Worm (Caenorhabditis elegans): ENCODE results near the gene F47D12.3.

ce11 chrIII:6309066-6309465 lies 10.8 kb downstream of the F47D12.3 start, which contains the start of gene gar-2:
- TF ChIP-seq ama-1 (optimal IDR thresholded peaks at IDR 0.05) (no peak), hlh-30 (tag; optimal IDR thresholded peaks at IDR 0.05; ENCODE audit: insufficient read depth) (no peak), mep-1 (tag; optimal IDR thresholded peaks at IDR 0.05) (no peak), pha-4 (GFP tag; IDR thresholded peaks at IDR 0.05) (no peak), pha-4 (tag; optimal IDR thresholded peaks at IDR 0.05) (no peak), ceh-28 (tag; optimal IDR thresholded peaks at IDR 0.05) (no peak), ces-1 (GFP tag; optimal IDR thresholded peaks at IDR 0.05) (no peak), F49E8.2 (tag; optimal IDR thresholded peaks at IDR 0.05; ENCODE audit: borderline replicate concordance) (no peak), lsy-2 (tag; optimal IDR thresholded peaks at IDR 0.05) (no peak), vab-7 (GFP tag; IDR thresholded peaks at IDR 0.05) (no peak), zag-1 (tag; optimal IDR thresholded peaks at IDR 0.05) (no peak), lim-7 (GFP tag; IDR thresholded peaks at IDR 0.05) (no peak)

Measured in whole organism, L4 larva.